Worm (Caenorhabditis elegans): Measurements from ENCODE around the gene F55D10.4.

- no peak for TF ChIP-seq elt-2 (tag; optimal IDR thresholded peaks at IDR 0.05)
- TF ChIP-seq pha-4 (tag; optimal IDR thresholded peaks at IDR 0.05): no peak
- TF ChIP-seq tbx-2 (tag; optimal IDR thresholded peaks at IDR 0.05): no peak
These were observed 41.1 kb upstream of the F55D10.4 start, which contains the start of gene mls-2 for ce11 chrX:4761540-4761939.

All from whole organism, L3 larva.